Worm (Caenorhabditis elegans): ENCODE results near the gene sir-2.2.
A peak's percentile ranks its signal among the peaks of the same experiment; 100 is the strongest.

sir-2.2 gene

ce11 chrX:13350804-13351747 lies 23.2 kb downstream of the sir-2.2 start, which contains the start of gene mxl-3:
TSS of gene mxl-3 (minus strand) at chrX:13350804.
- TF ChIP-seq B0336.3 (GFP tag; IDR thresholded peaks at IDR 0.05): no peak
- no peak for TF ChIP-seq bed-1 (GFP tag; IDR thresholded peaks at IDR 0.05)
- TF ChIP-seq cebp-1 (GFP tag; IDR thresholded peaks at IDR 0.05): 0 out of 2 replicates have a peak, but pooled peaks have one; percentile 11
- peak; percentile 3 for TF ChIP-seq cebp-1 (tag; optimal IDR thresholded peaks at IDR 0.05)
- TF ChIP-seq ztf-26 (tag; optimal IDR thresholded peaks at IDR 0.05): peak; percentile 40
- no peak for TF ChIP-seq F49E8.2 (tag; optimal IDR thresholded peaks at IDR 0.05; ENCODE audit: insufficient read depth)
- TF ChIP-seq F39B2.1 (GFP tag; IDR thresholded peaks at IDR 0.05): no peak
- TF ChIP-seq ama-1 (optimal IDR thresholded peaks at IDR 0.05): peak; percentile 49
- no peak for TF ChIP-seq ama-1 (GFP tag; optimal IDR thresholded peaks at IDR 0.05)
- no peak for TF ChIP-seq mel-28 (tag; optimal IDR thresholded peaks at IDR 0.05; ENCODE audit: borderline replicate concordance)
- peak in 1 of 2 experiments; percentile 21 for TF ChIP-seq let-607 (tag; optimal IDR thresholded peaks at IDR 0.05)
- no peak for TF ChIP-seq K12H6.12 (tag; optimal IDR thresholded peaks at IDR 0.05)
- TF ChIP-seq lin-26 (GFP tag; IDR thresholded peaks at IDR 0.05): peak; percentile 49; the same call in 1 of the 2 replicates
- no peak for TF ChIP-seq ceh-40 (GFP tag; IDR thresholded peaks at IDR 0.05)
- TF ChIP-seq nfya-1 (tag; optimal IDR thresholded peaks at IDR 0.05; ENCODE audit: borderline replicate concordance, insufficient read depth): no peak
- TF ChIP-seq chd-7 (tag; optimal IDR thresholded peaks at IDR 0.05): peak; percentile 36
- TF ChIP-seq hsf-1 (GFP tag; IDR thresholded peaks at IDR 0.05): no peak
- TF ChIP-seq tlf-1 (GFP tag; optimal IDR thresholded peaks at IDR 0.05): no peak
- no peak for TF ChIP-seq ztf-25 (GFP tag; IDR thresholded peaks at IDR 0.05)
- no peak for TF ChIP-seq Y67H2A.10 (GFP tag; conservative IDR thresholded peaks at IDR 0.05)
- no peak for TF ChIP-seq snpc-4 (GFP tag; optimal IDR thresholded peaks at IDR 0.05)
- peak in 1 of 4 experiments; percentile 26 for TF ChIP-seq snpc-4 (tag; optimal IDR thresholded peaks at IDR 0.05)
- no peak for TF ChIP-seq snpc-1.3 (tag; optimal IDR thresholded peaks at IDR 0.05; ENCODE audit: insufficient read depth)
- no peak for TF ChIP-seq ZK185.1 (tag; optimal IDR thresholded peaks at IDR 0.05; ENCODE audit: poor library complexity, severe bottlenecking)
- TF ChIP-seq Y53F4B.3 (GFP tag; IDR thresholded peaks at IDR 0.05): no peak
- peak; percentile 22 for TF ChIP-seq K11D2.4 (GFP tag; IDR thresholded peaks at IDR 0.05)
- no peak for TF ChIP-seq Y56A3A.18 (GFP tag; IDR thresholded peaks at IDR 0.05)
- no peak for TF ChIP-seq B0019.2 (GFP tag; conservative IDR thresholded peaks at IDR 0.05)
- TF ChIP-seq ets-4 (GFP tag; optimal IDR thresholded peaks at IDR 0.05): no peak
- TF ChIP-seq unc-130 (GFP tag; optimal IDR thresholded peaks at IDR 0.05): no peak
- peak; percentile 53 for TF ChIP-seq nfyb-1 (GFP tag; IDR thresholded peaks at IDR 0.05)
- no peak for TF ChIP-seq lag-1 (GFP tag; IDR thresholded peaks at IDR 0.05)
- peak; percentile 0 for TF ChIP-seq tbp1 (GFP tag; optimal IDR thresholded peaks at IDR 0.05)
- TF ChIP-seq zfh-2 (GFP tag; conservative IDR thresholded peaks at IDR 0.05): peak; percentile 80
- no peak for TF ChIP-seq snpc-1.1 (tag; optimal IDR thresholded peaks at IDR 0.05; ENCODE audit: insufficient read depth)
- 0 out of 2 replicates have a peak, but pooled peaks have one; percentile 29 for TF ChIP-seq Y53G8AR.9 (GFP tag; conservative IDR thresholded peaks at IDR 0.05)
- no peak for TF ChIP-seq pha-4 (tag; optimal IDR thresholded peaks at IDR 0.05)
- TF ChIP-seq nhr-80 (tag; optimal IDR thresholded peaks at IDR 0.05): peak; percentile 38
- peak; percentile 19 for TF ChIP-seq atf-7 (tag; optimal IDR thresholded peaks at IDR 0.05)

Data from whole organism, young adult.